Worm (Caenorhabditis elegans) whole organism, late embryonic: ENCODE results near the gene ZK632.4.

Experiments used
- C08G9.2 ChIP-seq: sonication (generic microtip); optimal IDR thresholded peaks from 2 replicates; lab custom pipeline; 2016; ENCODE audit warnings: mild to moderate bottlenecking, missing genetic modification characterization, moderate library complexity, missing compliant biosample characterization
- C38D4.7 ChIP-seq: fragments of 200-800 bp; sonication (Bioruptor generic); optimal IDR thresholded peaks from 2 replicates; lab custom pipeline; 2018; ENCODE audit warnings: mild to moderate bottlenecking, missing genetic modification characterization, moderate library complexity, missing compliant biosample characterization
- F13H6.1 ChIP-seq: sonication (generic microtip); optimal IDR thresholded peaks from 2 replicates; lab custom pipeline; 2016; ENCODE audit warnings: missing genetic modification characterization, missing compliant biosample characterization
- K09A11.1 ChIP-seq: sonication (generic microtip); optimal IDR thresholded peaks from 2 replicates; lab custom pipeline; 2017; ENCODE audit warnings: antibody characterized with exemption, mild to moderate bottlenecking, missing genetic modification characterization, missing compliant biosample characterization; ENCODE audit not compliant: insufficient read depth
- T23F11.4 ChIP-seq: fragments of 200-800 bp; sonication (Bioruptor generic); optimal IDR thresholded peaks from 2 replicates; lab custom pipeline; 2018; ENCODE audit warnings: mild to moderate bottlenecking, missing genetic modification characterization, missing compliant biosample characterization
- ahr-1 ChIP-seq: sonication (generic microtip); optimal IDR thresholded peaks from 2 replicates; lab custom pipeline; 2016; ENCODE audit warnings: missing genetic modification characterization, missing compliant biosample characterization
- ama-1 ChIP-seq: fragments of 150-350 bp; optimal IDR thresholded peaks from 2 replicates; lab custom pipeline; 2014
- ceh-14 ChIP-seq: sonication (generic microtip); optimal IDR thresholded peaks from 2 replicates; lab custom pipeline; 2016; ENCODE audit warnings: missing genotype, missing genetic modification characterization, missing compliant biosample characterization
- ceh-18 ChIP-seq: sonication (generic microtip); optimal IDR thresholded peaks from 2 replicates; lab custom pipeline; 2016; ENCODE audit warnings: missing genetic modification characterization, missing compliant biosample characterization
- ceh-19 ChIP-seq: fragments of 200-800 bp; sonication (Bioruptor generic); optimal IDR thresholded peaks from 2 replicates; lab custom pipeline; 2018; ENCODE audit warnings: mild to moderate bottlenecking, missing genetic modification characterization, missing compliant biosample characterization
- ceh-2 ChIP-seq: sonication (generic microtip); optimal IDR thresholded peaks from 2 replicates; lab custom pipeline; 2016; ENCODE audit warnings: missing genotype, missing genetic modification characterization, missing compliant biosample characterization
- ceh-22 ChIP-seq: sonication (generic microtip); optimal IDR thresholded peaks from 2 replicates; lab custom pipeline; 2017; ENCODE audit warnings: missing biosample characterization, missing genetic modification characterization
- ceh-31 ChIP-seq: sonication (generic microtip); optimal IDR thresholded peaks from 2 replicates; lab custom pipeline; 2016; ENCODE audit warnings: missing genetic modification characterization, missing compliant biosample characterization
- dmd-4 ChIP-seq: sonication (generic microtip); optimal IDR thresholded peaks from 2 replicates; lab custom pipeline; 2016; ENCODE audit warnings: borderline replicate concordance, missing genetic modification characterization, missing compliant biosample characterization
- elt-2 ChIP-seq: sonication (generic microtip); optimal IDR thresholded peaks from 2 replicates; lab custom pipeline; 2016; ENCODE audit warnings: missing genetic modification reagents, missing genetic modification characterization, missing compliant biosample characterization
- elt-4 ChIP-seq: sonication (generic microtip); optimal IDR thresholded peaks from 2 replicates; lab custom pipeline; 2016; ENCODE audit warnings: missing genetic modification characterization, missing compliant biosample characterization
- eyg-1 ChIP-seq: sonication (generic microtip); optimal IDR thresholded peaks from 2 replicates; lab custom pipeline; 2016; ENCODE audit warnings: missing genotype, missing genetic modification characterization, missing compliant biosample characterization
- fkh-6 ChIP-seq: sonication (generic microtip); optimal IDR thresholded peaks from 2 replicates; lab custom pipeline; 2016; ENCODE audit warnings: missing genetic modification characterization, missing compliant biosample characterization
- hlh-13 ChIP-seq: fragments of 200-800 bp; sonication (Bioruptor generic); optimal IDR thresholded peaks from 2 replicates; lab custom pipeline; 2018; ENCODE audit warnings: mild to moderate bottlenecking, missing genetic modification characterization, missing compliant biosample characterization
- hlh-15 ChIP-seq: sonication (generic microtip); optimal IDR thresholded peaks from 2 replicates; lab custom pipeline; 2016; ENCODE audit warnings: missing genetic modification characterization, missing compliant biosample characterization
- hlh-30 ChIP-seq: sonication (generic microtip); optimal IDR thresholded peaks from 2 replicates; lab custom pipeline; 2017; ENCODE audit warnings: antibody characterized with exemption, missing genetic modification characterization, missing compliant biosample characterization; ENCODE audit not compliant: insufficient read depth
- hlh-6 ChIP-seq: sonication (generic microtip); optimal IDR thresholded peaks from 2 replicates; lab custom pipeline; 2016; ENCODE audit warnings: missing genotype, missing genetic modification characterization, missing compliant biosample characterization
- lim-6 ChIP-seq: sonication (generic microtip); optimal IDR thresholded peaks from 2 replicates; lab custom pipeline; 2016; ENCODE audit warnings: missing genetic modification characterization, missing compliant biosample characterization
- madf-2 ChIP-seq: sonication (generic microtip); optimal IDR thresholded peaks from 2 replicates; lab custom pipeline; 2017; ENCODE audit warnings: missing genetic modification characterization, missing compliant biosample characterization
- mec-3 ChIP-seq: sonication (generic microtip); optimal IDR thresholded peaks from 2 replicates; lab custom pipeline; 2016; ENCODE audit warnings: borderline replicate concordance, missing genetic modification characterization, missing compliant biosample characterization
- nfya-1 ChIP-seq: sonication (generic microtip); optimal IDR thresholded peaks from 2 replicates; lab custom pipeline; 2017; ENCODE audit warnings: missing genetic modification characterization, mild to moderate bottlenecking, missing compliant biosample characterization, antibody characterized with exemption, moderate library complexity
- nhr-11 ChIP-seq: fragments of 150-350 bp; optimal IDR thresholded peaks from 2 replicates; lab custom pipeline; 2014; ENCODE audit warnings: missing biosample characterization, missing genetic modification characterization
- odd-2 ChIP-seq: sonication (generic microtip); optimal IDR thresholded peaks from 2 replicates; lab custom pipeline; 2017; ENCODE audit warnings: antibody characterized with exemption, mild to moderate bottlenecking, missing genetic modification characterization, missing compliant biosample characterization
- pag-3 ChIP-seq: sonication (generic microtip); optimal IDR thresholded peaks from 2 replicates; lab custom pipeline; 2016; ENCODE audit warnings: missing compliant biosample characterization, missing genetic modification characterization, borderline replicate concordance
- pat-9 ChIP-seq: fragments of 200-800 bp; sonication (Bioruptor generic); optimal IDR thresholded peaks from 2 replicates; lab custom pipeline; 2018; ENCODE audit warnings: mild to moderate bottlenecking, missing genetic modification characterization, moderate library complexity, missing compliant biosample characterization
- pax-1 ChIP-seq: fragments of 150-350 bp; optimal IDR thresholded peaks from 2 replicates; lab custom pipeline; 2014; ENCODE audit warnings: missing biosample characterization, missing genetic modification characterization
- pha-4 ChIP-seq: fragments of 150-350 bp; optimal IDR thresholded peaks from 2 replicates; lab custom pipeline; 2018; ENCODE audit warnings: missing biosample characterization, missing genetic modification reagents, missing genetic modification characterization
- pqm-1 ChIP-seq: sonication (generic microtip); optimal IDR thresholded peaks from 2 replicates; lab custom pipeline; 2016; ENCODE audit warnings: missing genetic modification characterization, missing compliant biosample characterization
- pros-1 ChIP-seq: fragments of 150-350 bp; optimal IDR thresholded peaks from 2 replicates; lab custom pipeline; 2014; ENCODE audit warnings: missing biosample characterization, missing genetic modification reagents, missing genetic modification characterization
- ref-2 ChIP-seq: sonication (generic microtip); optimal IDR thresholded peaks from 2 replicates; lab custom pipeline; 2016; ENCODE audit warnings: missing genetic modification characterization, missing compliant biosample characterization
- rnt-1 ChIP-seq: sonication (generic microtip); optimal IDR thresholded peaks from 2 replicates; lab custom pipeline; 2016; ENCODE audit warnings: missing genetic modification characterization, missing compliant biosample characterization
- ttx-3 ChIP-seq: sonication (generic microtip); optimal IDR thresholded peaks from 2 replicates; lab custom pipeline; 2016; ENCODE audit warnings: missing genetic modification reagents, missing genetic modification characterization, missing compliant biosample characterization
- unc-42 ChIP-seq: sonication (generic microtip); optimal IDR thresholded peaks from 2 replicates; lab custom pipeline; 2016; ENCODE audit warnings: missing genotype, missing genetic modification characterization, missing compliant biosample characterization
- zip-5 ChIP-seq: sonication (generic microtip); optimal IDR thresholded peaks from 2 replicates; lab custom pipeline; 2016; ENCODE audit warnings: missing genetic modification characterization, missing compliant biosample characterization

ZK632.4 gene

ce11 chrIII:9806968-9807559 is at the start of gene ZK632.4:
Gene ZK632.4 (minus strand): TSS chrIII:9807454.
- TF ChIP-seq pqm-1 (tag; lab: Kevin White, UChicago) (no peak), elt-4 (no peak), hlh-30 (tag; lab: Kevin White, UChicago) (no peak), zip-5 (tag; lab: Kevin White, UChicago) (no peak), pax-1 (tag; lab: Kevin White, UChicago) (no peak), ceh-22 (tag; lab: Kevin White, UChicago) (no peak), C08G9.2 (tag; lab: Kevin White, UChicago) (no peak), ceh-18 (no peak), lim-6 (tag; lab: Kevin White, UChicago) (no peak), fkh-6 (tag; lab: Kevin White, UChicago) (no peak), elt-2 (tag; lab: Kevin White, UChicago) (no peak), nfya-1 (tag; lab: Kevin White, UChicago) (no peak)
- TF ChIP-seq, all 69 proteins: peak for 0

- TF ChIP-seq pag-3 (tag; lab: Kevin White, UChicago) (no peak), hlh-15 (tag; lab: Kevin White, UChicago) (no peak), hlh-30 (tag; lab: Kevin White, UChicago) (no peak), pat-9 (tag; lab: Kevin White, UChicago) (no peak), C08G9.2 (tag; lab: Kevin White, UChicago) (no peak), ref-2 (tag; lab: Kevin White, UChicago) (no peak), ttx-3 (tag; lab: Kevin White, UChicago) (no peak), ahr-1 (tag; lab: Kevin White, UChicago) (no peak), ceh-14 (tag; lab: Kevin White, UChicago) (no peak), zip-5 (tag; lab: Kevin White, UChicago) (no peak), nfya-1 (tag; lab: Kevin White, UChicago) (no peak), rnt-1 (tag; lab: Kevin White, UChicago) (no peak), hlh-13 (GFP tag; lab: Kevin White, UChicago) (no peak), pha-4 (tag; lab: Kevin White, UChicago) (no peak), hlh-6 (tag; lab: Kevin White, UChicago) (no peak), F13H6.1 (no peak), ceh-2 (tag; lab: Kevin White, UChicago) (no peak), ceh-19 (GFP tag; lab: Kevin White, UChicago) (no peak)
- TF ChIP-seq, all 69 proteins: peak for 0
Measured at ce11 chrIII:9854960-9855359, 47.7 kb upstream of the ZK632.4 start.

- no peak for TF ChIP-seq ceh-31
- no peak for TF ChIP-seq hlh-6 (tag; lab: Kevin White, UChicago)
- no peak for TF ChIP-seq ama-1 (lab: Kevin White, UChicago)
- TF ChIP-seq ttx-3 (tag; lab: Kevin White, UChicago): no peak
- no peak for TF ChIP-seq K09A11.1
- no peak for TF ChIP-seq T23F11.4 (GFP tag; lab: Kevin White, UChicago)
- TF ChIP-seq ceh-14 (tag; lab: Kevin White, UChicago): no peak
- no peak for TF ChIP-seq odd-2 (tag; lab: Kevin White, UChicago)
- TF ChIP-seq eyg-1 (tag; lab: Kevin White, UChicago): no peak
- TF ChIP-seq madf-2 (tag; lab: Kevin White, UChicago): no peak
- TF ChIP-seq pros-1: no peak
- no peak for TF ChIP-seq C38D4.7 (GFP tag; lab: Kevin White, UChicago)
- TF ChIP-seq unc-42 (tag; lab: Kevin White, UChicago): no peak
- TF ChIP-seq nhr-11 (tag; lab: Kevin White, UChicago): no peak
- TF ChIP-seq pqm-1 (tag; lab: Kevin White, UChicago): no peak
- TF ChIP-seq mec-3: no peak
- no peak for TF ChIP-seq dmd-4
- no peak for TF ChIP-seq ceh-19 (GFP tag; lab: Kevin White, UChicago)
Measured at ce11 chrIII:9853667-9854620, 46.7 kb upstream of the ZK632.4 start.
